Worm (Caenorhabditis elegans): ENCODE results near the gene F13H8.5.

Gene F13H8.5

DNA sequence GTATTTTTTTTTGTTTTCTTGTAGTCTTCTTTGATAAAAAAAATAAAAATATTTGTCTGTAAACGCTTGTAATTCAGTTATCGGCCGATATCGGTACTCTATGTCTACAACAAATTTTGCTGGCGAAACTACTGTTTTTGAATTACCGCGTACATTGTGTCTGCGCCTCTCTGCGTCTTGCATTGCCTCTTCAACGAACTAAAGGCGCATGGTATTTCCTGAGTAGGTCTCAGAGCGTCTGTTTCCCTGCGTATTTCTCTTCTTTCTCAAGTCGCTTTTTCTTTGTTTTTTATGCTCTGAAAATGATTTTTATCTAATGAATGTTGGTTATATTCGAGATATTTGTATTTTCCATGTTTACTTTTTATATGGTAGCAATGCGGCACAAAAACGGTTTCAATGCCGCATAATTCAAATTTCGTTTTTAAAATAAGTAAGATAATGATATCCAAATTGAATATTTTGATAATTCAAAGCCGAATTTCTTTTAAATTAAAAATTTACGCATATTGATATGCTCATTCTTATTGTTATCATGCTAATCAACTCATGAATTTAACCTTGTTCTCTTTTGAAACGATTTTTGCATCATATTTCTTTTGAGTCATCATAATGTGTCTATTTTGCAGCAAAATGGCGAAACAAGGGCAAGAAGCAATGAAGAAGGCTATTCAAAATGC, 5.0 kb downstream of the F13H8.5 start, which contains the start of gene phb-2:
phb-2 (plus strand) TSS at position 630 of the 680 bp plus-strand sequence.
- no peak for TF ChIP-seq ztf-23 (GFP tag; IDR thresholded peaks at IDR 0.05)
- no peak for TF ChIP-seq T22C8.4 (GFP tag; IDR thresholded peaks at IDR 0.05)
- TF ChIP-seq cog-1 (tag; optimal IDR thresholded peaks at IDR 0.05): no peak
- no peak for TF ChIP-seq ztf-29 (GFP tag; IDR thresholded peaks at IDR 0.05)
- no peak for TF ChIP-seq tab-1 (GFP tag; IDR thresholded peaks at IDR 0.05)
- TF ChIP-seq flt-1 (GFP tag; IDR thresholded peaks at IDR 0.05): 0 out of 2 replicates have a peak, but pooled peaks have one; percentile 51

DNA sequence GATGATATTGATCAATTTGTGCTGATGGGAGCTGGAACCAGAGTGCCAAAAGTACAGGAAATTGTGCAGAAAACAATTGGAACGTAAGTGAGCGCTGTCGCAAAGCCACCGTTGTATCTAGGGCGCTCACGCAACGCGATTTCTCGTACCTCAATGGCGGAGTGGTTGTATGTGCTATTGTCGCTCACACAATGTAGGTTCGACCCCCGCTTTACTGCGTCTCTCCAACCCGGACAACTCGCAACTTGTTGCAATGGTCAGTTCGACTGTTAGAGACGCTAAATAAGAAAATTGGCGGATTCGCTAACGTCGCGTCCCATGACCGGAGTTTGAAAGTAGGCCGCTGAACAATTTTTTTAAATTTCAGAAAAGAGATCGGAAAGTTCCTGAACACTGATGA, 7.4 kb downstream of the F13H8.5 start:
- peak; percentile 71 for TF ChIP-seq klf-2 (GFP tag; conservative IDR thresholded peaks at IDR 0.05)
- peak; percentile 90 for TF ChIP-seq ztf-23 (GFP tag; IDR thresholded peaks at IDR 0.05)
- TF ChIP-seq ztf-29 (GFP tag; IDR thresholded peaks at IDR 0.05): peak; percentile 66
- TF ChIP-seq med-1 (GFP tag; optimal IDR thresholded peaks at IDR 0.05; ENCODE audit: insufficient read depth): peak; percentile 20
- TF ChIP-seq flt-1 (GFP tag; IDR thresholded peaks at IDR 0.05): peak; percentile 92
- peak; percentile 91 for TF ChIP-seq tab-1 (GFP tag; IDR thresholded peaks at IDR 0.05)
- TF ChIP-seq T22C8.4 (GFP tag; IDR thresholded peaks at IDR 0.05): no peak; the same call in 1 of the 2 replicates
- TF ChIP-seq cog-1 (tag; optimal IDR thresholded peaks at IDR 0.05): peak; percentile 43
- TF ChIP-seq ref-1 (GFP tag; conservative IDR thresholded peaks at IDR 0.05): peak; percentile 83

DNA sequence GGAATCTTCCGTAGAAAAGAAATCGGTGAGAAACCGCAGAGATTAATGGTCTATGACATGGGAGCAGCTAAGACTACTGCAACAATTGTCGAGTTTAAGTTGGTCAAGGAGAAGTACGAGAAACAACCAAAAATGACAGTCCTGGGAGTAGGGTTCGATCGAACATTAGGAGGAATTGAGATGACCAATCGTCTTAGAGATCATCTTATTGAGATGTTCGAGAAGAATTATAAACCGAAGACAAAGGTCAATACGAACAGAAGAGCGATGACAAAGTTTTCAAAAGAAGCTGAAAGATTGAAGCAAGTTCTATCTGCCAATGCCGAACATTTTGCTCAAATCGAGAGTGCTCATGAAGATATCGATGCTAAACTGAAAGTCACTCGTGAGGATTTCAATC, 7.9 kb downstream of the F13H8.5 start:
- no peak for TF ChIP-seq tab-1 (GFP tag; IDR thresholded peaks at IDR 0.05)

DNA sequence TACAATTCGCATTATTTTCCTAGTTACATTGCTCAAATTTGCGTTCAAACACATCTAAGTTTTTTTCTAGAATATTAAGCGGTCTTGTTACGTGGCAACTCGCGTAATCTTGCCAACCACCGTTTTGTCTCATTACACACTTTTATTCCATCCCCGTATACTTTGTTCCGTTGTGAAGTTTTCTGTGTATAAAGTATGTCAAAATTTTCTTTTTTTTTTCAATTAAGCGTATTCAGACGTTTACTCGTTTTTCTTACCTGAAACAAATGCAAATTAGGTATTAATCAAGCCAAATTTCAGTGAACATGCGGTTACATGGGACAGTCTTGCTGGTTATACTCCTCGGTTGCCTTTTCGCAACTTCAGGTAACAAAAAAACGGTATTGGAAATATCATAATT, 8.9 kb downstream of the F13H8.5 start, which contains the start of gene T24H7.2:
T24H7.2 (plus strand) TSS at position 301 of the 400 bp plus-strand sequence.
- no peak for TF ChIP-seq ztf-29 (GFP tag; IDR thresholded peaks at IDR 0.05)
- TF ChIP-seq tab-1 (GFP tag; IDR thresholded peaks at IDR 0.05): no peak
- no peak for TF ChIP-seq ref-1 (GFP tag; conservative IDR thresholded peaks at IDR 0.05)
- no peak for TF ChIP-seq ztf-23 (GFP tag; IDR thresholded peaks at IDR 0.05)
- no peak for TF ChIP-seq flt-1 (GFP tag; IDR thresholded peaks at IDR 0.05)
- no peak for TF ChIP-seq cog-1 (tag; optimal IDR thresholded peaks at IDR 0.05)
- no peak for TF ChIP-seq med-1 (GFP tag; optimal IDR thresholded peaks at IDR 0.05; ENCODE audit: insufficient read depth)
- TF ChIP-seq T22C8.4 (GFP tag; IDR thresholded peaks at IDR 0.05): no peak
- TF ChIP-seq klf-2 (GFP tag; conservative IDR thresholded peaks at IDR 0.05): no peak

DNA sequence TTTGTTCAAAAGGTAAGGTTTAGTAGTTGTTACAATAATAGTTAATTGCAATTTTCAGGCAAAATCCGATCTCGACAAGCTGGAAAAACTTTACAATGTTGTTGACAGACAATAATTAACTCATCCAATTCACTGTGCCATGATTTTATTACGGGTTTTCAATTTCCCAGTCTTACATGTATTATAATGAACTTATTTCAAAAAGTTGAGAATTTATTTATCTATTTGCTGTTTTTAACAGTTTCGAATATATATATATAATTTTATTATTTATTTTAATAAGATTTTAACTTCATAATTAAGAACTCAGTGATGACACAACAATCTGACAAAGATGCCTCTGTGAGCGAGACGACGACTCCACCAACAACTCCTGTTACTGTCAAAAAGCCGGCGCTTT, 9.9 kb downstream of the F13H8.5 start, which contains the start of gene lelo-1:
lelo-1 (plus strand) TSS at position 301 of the 400 bp plus-strand sequence.
- TF ChIP-seq flt-1 (GFP tag; IDR thresholded peaks at IDR 0.05): no peak
- TF ChIP-seq ztf-29 (GFP tag; IDR thresholded peaks at IDR 0.05): no peak
- no peak for TF ChIP-seq ref-1 (GFP tag; conservative IDR thresholded peaks at IDR 0.05)
- no peak for TF ChIP-seq T22C8.4 (GFP tag; IDR thresholded peaks at IDR 0.05)
- TF ChIP-seq cog-1 (tag; optimal IDR thresholded peaks at IDR 0.05): no peak
- no peak for TF ChIP-seq med-1 (GFP tag; optimal IDR thresholded peaks at IDR 0.05; ENCODE audit: insufficient read depth)
- no peak for TF ChIP-seq tab-1 (GFP tag; IDR thresholded peaks at IDR 0.05)
- TF ChIP-seq ztf-23 (GFP tag; IDR thresholded peaks at IDR 0.05): no peak
- no peak for TF ChIP-seq klf-2 (GFP tag; conservative IDR thresholded peaks at IDR 0.05)

DNA sequence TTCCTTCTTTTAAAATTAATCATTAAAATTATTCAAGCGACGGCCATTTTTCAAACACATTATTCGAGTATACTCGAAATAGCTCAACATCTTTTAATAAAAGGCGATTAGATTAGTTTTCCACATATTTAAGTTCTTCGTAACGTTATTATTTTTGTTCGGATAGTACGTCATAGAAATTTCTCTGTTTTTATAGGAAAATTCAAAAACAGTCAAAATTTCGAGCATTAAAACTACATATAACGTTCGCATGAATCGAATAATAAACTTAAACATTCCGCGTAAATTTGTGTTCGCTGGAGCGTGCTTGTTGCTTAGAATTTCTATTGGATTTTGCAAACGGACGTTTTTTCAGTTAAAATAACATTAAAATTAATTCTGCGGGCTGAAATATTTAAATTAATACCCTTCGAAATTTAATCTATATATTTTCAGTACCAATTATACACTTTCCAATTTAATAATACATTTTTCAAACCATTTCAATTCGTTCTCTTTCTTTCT, 10.7 kb downstream of the F13H8.5 start, which contains the start of gene blos-4:
blos-4 (plus strand) TSS at position 51 of the 504 bp plus-strand sequence.
- TF ChIP-seq cog-1 (tag; optimal IDR thresholded peaks at IDR 0.05): no peak
- TF ChIP-seq tab-1 (GFP tag; IDR thresholded peaks at IDR 0.05): no peak
- no peak for TF ChIP-seq klf-2 (GFP tag; conservative IDR thresholded peaks at IDR 0.05)
- no peak for TF ChIP-seq ztf-23 (GFP tag; IDR thresholded peaks at IDR 0.05)
- TF ChIP-seq flt-1 (GFP tag; IDR thresholded peaks at IDR 0.05): no peak
- TF ChIP-seq ztf-29 (GFP tag; IDR thresholded peaks at IDR 0.05): no peak

DNA sequence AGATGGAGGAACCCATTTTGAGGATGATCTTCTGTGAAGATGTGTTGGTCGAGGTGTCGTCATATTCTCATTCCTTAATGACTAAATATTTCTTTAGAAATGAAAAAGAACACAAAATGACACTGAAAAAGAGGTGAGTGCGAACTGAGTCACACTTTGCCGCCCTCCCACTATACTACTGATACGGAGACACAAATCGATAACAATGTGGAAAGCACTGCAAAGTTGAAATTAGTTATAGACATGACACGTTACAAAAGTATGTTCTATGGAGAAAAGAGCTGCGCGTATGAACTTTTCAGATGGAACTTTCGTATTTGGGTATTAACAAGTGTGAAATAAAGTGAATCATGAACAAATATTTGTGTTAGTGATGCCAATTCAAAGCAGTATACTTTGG, 11.8 kb downstream of the F13H8.5 start, which contains the start of gene tat-4:
tat-4 (minus strand) TSS at position 117 of the 400 bp plus-strand sequence.
- no peak for TF ChIP-seq cog-1 (tag; optimal IDR thresholded peaks at IDR 0.05)

DNA sequence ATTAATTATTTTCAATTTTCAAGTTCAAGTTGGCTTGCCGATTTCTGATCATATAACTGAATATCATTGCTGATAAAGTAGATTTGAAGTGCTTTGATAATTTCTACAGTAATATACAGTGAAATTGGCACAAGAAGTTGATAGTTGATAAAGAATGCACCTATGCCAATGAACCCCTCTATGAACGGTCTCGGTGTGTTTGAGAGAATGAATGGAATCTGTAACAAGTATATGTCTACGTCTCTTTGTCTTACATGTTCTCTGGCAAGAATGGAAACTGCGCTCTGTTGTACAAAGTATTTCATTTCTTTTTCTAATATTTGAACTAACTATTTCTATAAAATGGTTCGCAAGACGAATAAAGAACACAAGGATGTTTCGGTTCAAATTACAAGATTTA, 14.2 kb downstream of the F13H8.5 start, which contains the start of gene T24H7.8:
T24H7.8 (plus strand) TSS at position 301 of the 400 bp plus-strand sequence.
- no peak for TF ChIP-seq med-1 (GFP tag; optimal IDR thresholded peaks at IDR 0.05; ENCODE audit: insufficient read depth)
- TF ChIP-seq ztf-23 (GFP tag; IDR thresholded peaks at IDR 0.05): no peak
- no peak for TF ChIP-seq ztf-29 (GFP tag; IDR thresholded peaks at IDR 0.05)
- TF ChIP-seq klf-2 (GFP tag; conservative IDR thresholded peaks at IDR 0.05): no peak
- TF ChIP-seq ref-1 (GFP tag; conservative IDR thresholded peaks at IDR 0.05): no peak
- no peak for TF ChIP-seq flt-1 (GFP tag; IDR thresholded peaks at IDR 0.05)
- TF ChIP-seq tab-1 (GFP tag; IDR thresholded peaks at IDR 0.05): no peak
- no peak for TF ChIP-seq T22C8.4 (GFP tag; IDR thresholded peaks at IDR 0.05)
- TF ChIP-seq cog-1 (tag; optimal IDR thresholded peaks at IDR 0.05): no peak

DNA sequence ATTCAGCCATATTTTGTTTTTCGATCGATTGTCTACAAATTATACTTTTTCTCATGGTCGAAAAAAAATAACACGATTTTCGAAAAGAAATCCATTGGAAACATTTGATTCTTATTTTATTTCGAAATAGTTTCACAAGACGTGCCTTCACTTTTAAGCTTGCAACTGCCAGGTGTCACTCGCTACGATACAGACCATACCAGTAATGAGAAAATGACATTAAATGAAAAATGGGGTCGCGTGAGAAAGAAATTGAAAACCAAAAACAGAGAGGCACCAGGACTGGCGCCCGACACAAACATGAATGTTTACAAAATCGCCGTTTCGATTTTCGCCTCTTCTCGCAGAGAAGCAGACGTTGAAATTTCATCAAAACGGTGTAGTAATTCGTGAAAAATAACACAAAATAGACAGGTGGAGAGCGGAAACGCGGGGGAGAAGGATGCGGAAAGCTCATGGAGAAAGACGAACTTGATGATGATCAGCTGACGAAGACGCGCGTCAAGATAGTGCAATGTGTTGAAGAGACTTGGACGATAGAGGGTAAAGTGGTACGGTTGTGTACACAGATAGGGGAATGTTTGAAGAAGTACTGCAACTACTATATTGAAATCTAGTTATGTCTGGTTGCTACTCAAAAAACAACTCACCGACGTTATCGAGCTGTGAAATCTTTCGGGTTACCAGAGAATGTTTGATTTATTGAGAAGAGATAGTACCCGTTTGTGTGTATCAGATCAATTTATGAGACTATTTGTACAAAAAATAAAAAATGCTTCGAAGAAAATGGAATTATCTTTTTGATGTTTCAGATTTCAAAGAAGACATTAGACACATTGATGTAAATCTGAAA, 19.6 kb downstream of the F13H8.5 start:
- no peak for TF ChIP-seq cog-1 (tag; optimal IDR thresholded peaks at IDR 0.05)
- TF ChIP-seq klf-2 (GFP tag; conservative IDR thresholded peaks at IDR 0.05): no peak
- no peak for TF ChIP-seq ztf-29 (GFP tag; IDR thresholded peaks at IDR 0.05)
- no peak for TF ChIP-seq T22C8.4 (GFP tag; IDR thresholded peaks at IDR 0.05)
- TF ChIP-seq tab-1 (GFP tag; IDR thresholded peaks at IDR 0.05): no peak
- TF ChIP-seq flt-1 (GFP tag; IDR thresholded peaks at IDR 0.05): no peak
- no peak for TF ChIP-seq ref-1 (GFP tag; conservative IDR thresholded peaks at IDR 0.05)
- TF ChIP-seq ztf-23 (GFP tag; IDR thresholded peaks at IDR 0.05): no peak
- TF ChIP-seq med-1 (GFP tag; optimal IDR thresholded peaks at IDR 0.05; ENCODE audit: insufficient read depth): no peak
